Worm (Caenorhabditis elegans) whole organism, L1 larva: ENCODE data around the gene tftc-3.

ENCODE experiments used
- C04F5.9 ChIP-seq: sonication (generic microtip); optimal IDR thresholded peaks from 2 replicates; lab custom pipeline; 2016; ENCODE audit warnings: missing genetic modification characterization, missing compliant biosample characterization
- C16A3.4 ChIP-seq: fragments of 150-350 bp; optimal IDR thresholded peaks from 2 replicates; lab custom pipeline; 2014; ENCODE audit warnings: missing biosample characterization, missing genetic modification characterization
- C34B4.2 ChIP-seq: sonication (generic microtip); optimal IDR thresholded peaks from 2 replicates; lab custom pipeline; 2017; ENCODE audit warnings: mild to moderate bottlenecking, missing genetic modification characterization, missing compliant biosample characterization
- F16B12.6 ChIP-seq: fragments of 150-350 bp; optimal IDR thresholded peaks from 2 replicates; lab custom pipeline; 2014; ENCODE audit warnings: missing biosample characterization, missing genetic modification characterization
- Y116A8C.19 ChIP-seq: sonication (generic microtip); optimal IDR thresholded peaks from 2 replicates; lab custom pipeline; 2016; ENCODE audit warnings: missing compliant biosample characterization, missing genetic modification characterization, borderline replicate concordance
- aly-2 ChIP-seq: fragments of 150-350 bp; optimal IDR thresholded peaks from 2 replicates; lab custom pipeline; 2014; ENCODE audit warnings: missing biosample characterization, missing genetic modification characterization
- ama-1 ChIP-seq: fragments of 150-350 bp; optimal IDR thresholded peaks from 2 replicates; lab custom pipeline; 2014
- blmp-1 ChIP-seq: fragments of 150-350 bp; optimal IDR thresholded peaks from 2 replicates; lab custom pipeline; 2014; ENCODE audit warnings: missing biosample characterization, missing genetic modification characterization
- ceh-63 ChIP-seq: fragments of 200-800 bp; sonication (Bioruptor generic); optimal IDR thresholded peaks from 2 replicates; lab custom pipeline; 2018; ENCODE audit warnings: mild to moderate bottlenecking, missing genetic modification characterization, missing compliant biosample characterization
- ceh-90 ChIP-seq: sonication (generic microtip); optimal IDR thresholded peaks from 2 replicates; lab custom pipeline; 2016; ENCODE audit warnings: missing genetic modification characterization, missing compliant biosample characterization
- dsc-1 ChIP-seq: sonication (generic microtip); optimal IDR thresholded peaks from 2 replicates; lab custom pipeline; 2016; ENCODE audit warnings: mild to moderate bottlenecking, missing genetic modification characterization, missing compliant biosample characterization
- efl-1 ChIP-seq, 4 experiments: fragments of 150-350 bp; optimal IDR thresholded peaks in 3 of 4; peaks in 1 of 4; 1 replicate in 1 of 4; 2 replicates in 3 of 4; lab custom pipeline; 2014; ENCODE audit warnings: missing biosample characterization in 2 of 4, missing genetic modification characterization in 2 of 4, missing genetic modification reagents in 2 of 4
- efl-3 ChIP-seq: fragments of 200-800 bp; sonication (Bioruptor generic); optimal IDR thresholded peaks from 2 replicates; lab custom pipeline; 2018; ENCODE audit warnings: mild to moderate bottlenecking, missing genetic modification characterization, missing compliant biosample characterization
- egl-13 ChIP-seq: sonication (generic microtip); optimal IDR thresholded peaks from 2 replicates; lab custom pipeline; 2016; ENCODE audit warnings: missing genotype, missing genetic modification reagents, missing genetic modification characterization, missing compliant biosample characterization
- elt-3 ChIP-seq, 6 experiments: fragments of 150-350 bp in 1 of 6; sonication (generic microtip); optimal IDR thresholded peaks; 2 replicates each; lab custom pipeline; 2017 to 2018; ENCODE audit warnings: missing biosample characterization in 6 of 6, missing genetic modification characterization in 6 of 6, inconsistent platforms in 1 of 6
- ets-5 ChIP-seq: fragments of 200-800 bp; sonication (Bioruptor generic); IDR thresholded peaks from 2 replicates; pipeline ENCODE4 v1.3.6; 2022; ENCODE audit warnings: missing genetic modification characterization, missing compliant biosample characterization
- fkh-4 ChIP-seq: sonication (generic microtip); optimal IDR thresholded peaks from 2 replicates; lab custom pipeline; 2016; ENCODE audit warnings: missing compliant biosample characterization, missing genetic modification characterization, borderline replicate concordance
- fos-1 ChIP-seq: fragments of 150-350 bp; optimal IDR thresholded peaks from 2 replicates; lab custom pipeline; 2014; ENCODE audit warnings: missing biosample characterization, missing genetic modification characterization
- grh-1 ChIP-seq: fragments of 200-800 bp; sonication (Bioruptor generic); IDR thresholded peaks from 2 replicates; pipeline ENCODE4 v1.3.6; 2022; ENCODE audit warnings: missing genetic modification reagents, missing genetic modification characterization, missing compliant biosample characterization
- hlh-4 ChIP-seq: sonication (generic microtip); optimal IDR thresholded peaks from 2 replicates; lab custom pipeline; 2016; ENCODE audit warnings: mild to moderate bottlenecking, missing genetic modification characterization, missing compliant biosample characterization
- hpl-2 ChIP-seq: fragments of 150-350 bp; optimal IDR thresholded peaks from 2 replicates; lab custom pipeline; 2014; ENCODE audit warnings: missing biosample characterization, missing genetic modification reagents, missing genetic modification characterization
- jun-1 ChIP-seq: fragments of 150-350 bp; optimal IDR thresholded peaks from 2 replicates; lab custom pipeline; 2014; ENCODE audit warnings: missing biosample characterization, missing genetic modification reagents, missing genetic modification characterization
- lin-14 ChIP-seq: fragments of 200-800 bp; sonication (Bioruptor generic); optimal IDR thresholded peaks from 2 replicates; lab custom pipeline; 2018; ENCODE audit warnings: mild to moderate bottlenecking, missing genetic modification characterization, moderate library complexity, missing compliant biosample characterization
- lin-15B ChIP-seq: fragments of 150-350 bp; sonication (generic microtip); optimal IDR thresholded peaks from 3 replicates; lab custom pipeline; 2014; ENCODE audit warnings: missing biosample characterization, missing genetic modification characterization
- lin-39 ChIP-seq: fragments of 150-350 bp; optimal IDR thresholded peaks from 2 replicates; lab custom pipeline; 2014; ENCODE audit warnings: missing biosample characterization, missing genetic modification reagents, missing genetic modification characterization
- lir-3 ChIP-seq: sonication (generic microtip); optimal IDR thresholded peaks from 2 replicates; lab custom pipeline; 2016; ENCODE audit warnings: mild to moderate bottlenecking, missing genetic modification characterization, moderate library complexity, missing compliant biosample characterization; ENCODE audit not compliant: poor library complexity
- mab-9 ChIP-seq: fragments of 200-800 bp; sonication (Bioruptor generic); IDR thresholded peaks from 2 replicates; pipeline ENCODE4 v1.3.6; 2022; ENCODE audit warnings: missing genetic modification reagents, missing genetic modification characterization, missing compliant biosample characterization
- mdl-1 ChIP-seq, 2 experiments: fragments of 150-350 bp; optimal IDR thresholded peaks; 2 replicates each; lab custom pipeline; 2014 to 2017; ENCODE audit warnings: missing biosample characterization in 2 of 2, missing genetic modification characterization in 2 of 2, inconsistent platforms in 1 of 2
- nhr-11 ChIP-seq: fragments of 150-350 bp; optimal IDR thresholded peaks from 2 replicates; lab custom pipeline; 2014; ENCODE audit warnings: missing biosample characterization, missing genetic modification characterization
- nhr-19 ChIP-seq: fragments of 200-800 bp; sonication (Bioruptor generic); conservative IDR thresholded peaks from 2 replicates; pipeline ENCODE4 v1.3.6; 2022; ENCODE audit warnings: missing genetic modification characterization, missing compliant biosample characterization
- nhr-237 ChIP-seq: fragments of 150-350 bp; optimal IDR thresholded peaks from 2 replicates; lab custom pipeline; 2014; ENCODE audit warnings: missing biosample characterization, missing genetic modification characterization
- nhr-28 ChIP-seq: fragments of 150-350 bp; optimal IDR thresholded peaks from 2 replicates; lab custom pipeline; 2014; ENCODE audit warnings: missing biosample characterization, missing genetic modification characterization
- nhr-71 ChIP-seq: sonication (generic microtip); optimal IDR thresholded peaks from 2 replicates; lab custom pipeline; 2016; ENCODE audit warnings: mild to moderate bottlenecking, missing genetic modification characterization, moderate library complexity, missing compliant biosample characterization
- nhr-76 ChIP-seq: sonication (generic microtip); optimal IDR thresholded peaks from 2 replicates; lab custom pipeline; 2017; ENCODE audit warnings: missing biosample characterization, missing genetic modification characterization
- nhr-77 ChIP-seq: fragments of 150-350 bp; optimal IDR thresholded peaks from 2 replicates; lab custom pipeline; 2014; ENCODE audit warnings: missing biosample characterization, missing genetic modification characterization
- nhr-84 ChIP-seq: sonication (generic microtip); optimal IDR thresholded peaks from 2 replicates; lab custom pipeline; 2017; ENCODE audit warnings: missing biosample characterization, missing genetic modification characterization
- nhr-85 ChIP-seq: sonication (generic microtip); peaks from one replicate; lab custom pipeline; 2016; ENCODE audit warnings: missing genetic modification characterization, inconsistent platforms, missing compliant biosample characterization
- nhr-90 ChIP-seq: sonication (generic microtip); optimal IDR thresholded peaks from 2 replicates; lab custom pipeline; 2016; ENCODE audit warnings: mild to moderate bottlenecking, missing genetic modification characterization, missing compliant biosample characterization; ENCODE audit not compliant: poor library complexity
- pag-3 ChIP-seq: sonication (generic microtip); optimal IDR thresholded peaks from 2 replicates; lab custom pipeline; 2017; ENCODE audit warnings: missing genetic modification characterization, mild to moderate bottlenecking, missing compliant biosample characterization, antibody characterized with exemption, borderline replicate concordance; ENCODE audit not compliant: insufficient read depth
- pax-3 ChIP-seq: fragments of 200-800 bp; sonication (Bioruptor generic); optimal IDR thresholded peaks from 2 replicates; lab custom pipeline; 2018; ENCODE audit warnings: mild to moderate bottlenecking, missing genetic modification characterization, moderate library complexity, missing compliant biosample characterization
- snpc-4 ChIP-seq: fragments of 150-350 bp; optimal IDR thresholded peaks from 2 replicates; lab custom pipeline; 2014; ENCODE audit warnings: missing biosample characterization, missing genetic modification characterization
- snu-23 ChIP-seq: sonication (generic microtip); optimal IDR thresholded peaks from 2 replicates; lab custom pipeline; 2016; ENCODE audit warnings: missing genetic modification characterization, missing compliant biosample characterization
- sptf-1 ChIP-seq: fragments of 150-350 bp; optimal IDR thresholded peaks from 2 replicates; lab custom pipeline; 2014; ENCODE audit warnings: missing biosample characterization, missing genetic modification characterization
- sup-37 ChIP-seq: fragments of 200-800 bp; sonication (Bioruptor generic); optimal IDR thresholded peaks from 2 replicates; lab custom pipeline; 2018; ENCODE audit warnings: mild to moderate bottlenecking, missing genetic modification characterization, missing compliant biosample characterization
- swsn-7 ChIP-seq: sonication (generic microtip); optimal IDR thresholded peaks from 2 replicates; lab custom pipeline; 2016; ENCODE audit warnings: missing genetic modification characterization, missing compliant biosample characterization
- tbx-2 ChIP-seq: sonication (generic microtip); optimal IDR thresholded peaks from 2 replicates; lab custom pipeline; 2016; ENCODE audit warnings: missing genetic modification characterization, missing compliant biosample characterization
- unc-130 ChIP-seq: fragments of 150-350 bp; optimal IDR thresholded peaks from 2 replicates; lab custom pipeline; 2017; ENCODE audit warnings: missing biosample characterization, missing genetic modification characterization, inconsistent platforms
- unc-30 ChIP-seq: sonication (generic microtip); optimal IDR thresholded peaks from 2 replicates; lab custom pipeline; 2017; ENCODE audit warnings: missing biosample characterization, missing genetic modification characterization
- unc-86 ChIP-seq: sonication (generic microtip); optimal IDR thresholded peaks from 2 replicates; lab custom pipeline; 2016; ENCODE audit warnings: missing genetic modification characterization, missing compliant biosample characterization
- vab-15 ChIP-seq: sonication (generic microtip); optimal IDR thresholded peaks from 2 replicates; lab custom pipeline; 2017; ENCODE audit warnings: missing genotype, mild to moderate bottlenecking, missing genetic modification characterization, missing compliant biosample characterization
- zag-1 ChIP-seq: fragments of 150-350 bp; optimal IDR thresholded peaks from 2 replicates; lab custom pipeline; 2014; ENCODE audit warnings: missing biosample characterization, missing genetic modification characterization
- zip-4 ChIP-seq: fragments of 200-800 bp; sonication (Bioruptor generic); optimal IDR thresholded peaks from 2 replicates; lab custom pipeline; 2018; ENCODE audit warnings: mild to moderate bottlenecking, missing genetic modification characterization, moderate library complexity, missing compliant biosample characterization
- ztf-4 ChIP-seq: fragments of 150-350 bp; optimal IDR thresholded peaks from 2 replicates; lab custom pipeline; 2014; ENCODE audit warnings: missing biosample characterization, missing genetic modification characterization

The tftc-3 gene

ce11 chrV:10246443-10246885, 36.3 kb upstream of the tftc-3 start:
- TF ChIP-seq blmp-1 (tag; lab: Kevin White, UChicago) (no peak), snu-23 (GFP tag; lab: Kevin White, UChicago) (peak; percentile 51), efl-3 (GFP tag; lab: Kevin White, UChicago) (no peak), ama-1 (lab: Kevin White, UChicago) (no peak), egl-13 (tag; lab: Kevin White, UChicago) (no peak), tbx-2 (tag; lab: Kevin White, UChicago) (no peak), sptf-1 (tag; lab: Kevin White, UChicago) (no peak), nhr-237 (tag; lab: Kevin White, UChicago) (no peak), nhr-76 (tag; lab: Kevin White, UChicago) (no peak), nhr-11 (tag; lab: Kevin White, UChicago) (peak; percentile 31), unc-86 (tag; lab: Kevin White, UChicago) (peak; percentile 69), lin-39 (no peak), pag-3 (tag; lab: Kevin White, UChicago) (no peak), zag-1 (tag; lab: Kevin White, UChicago) (no peak), ceh-90 (tag; lab: Kevin White, UChicago) (peak; percentile 31), unc-130 (tag; lab: Kevin White, UChicago) (peak; percentile 59), hpl-2 (no peak), nhr-84 (tag; lab: Kevin White, UChicago) (no peak), nhr-90 (tag; lab: Kevin White, UChicago) (no peak), Y116A8C.19 (tag; lab: Kevin White, UChicago) (no peak), nhr-19 (GFP tag; lab: Robert Waterston, UW) (peak; percentile 37), lir-3 (tag; lab: Kevin White, UChicago) (peak; percentile 21), F16B12.6 (tag; lab: Kevin White, UChicago) (no peak), swsn-7 (tag; lab: Kevin White, UChicago) (peak; percentile 42), grh-1 (GFP tag; lab: Robert Waterston, UW) (no peak), nhr-71 (tag; lab: Kevin White, UChicago) (peak; percentile 84), ceh-63 (GFP tag; lab: Kevin White, UChicago) (no peak), efl-1 (optimal IDR thresholded peaks at IDR 0.05; lab: Kevin White, UChicago) (peak; percentile 35 to 53), efl-1 (GFP tag; optimal IDR thresholded peaks at IDR 0.05 in 1 of 2; lab: Kevin White, UChicago) (peak; percentile 42 to 79), nhr-85 (tag; lab: Kevin White, UChicago) (peak; percentile 67), dsc-1 (tag; lab: Kevin White, UChicago) (peak; percentile 91), ztf-4 (tag; lab: Kevin White, UChicago) (peak; percentile 41), hlh-4 (no peak), nhr-28 (no peak), aly-2 (no peak), lin-14 (GFP tag; lab: Kevin White, UChicago) (peak; percentile 94), pax-3 (peak; percentile 75), nhr-77 (no peak), fkh-4 (tag; lab: Kevin White, UChicago) (peak; percentile 55), jun-1 (no peak), C04F5.9 (tag; lab: Kevin White, UChicago) (no peak), vab-15 (no peak), zip-4 (no peak), ets-5 (GFP tag; lab: Robert Waterston, UW) (no peak), C34B4.2 (tag; lab: Kevin White, UChicago) (no peak), mdl-1 (tag; optimal IDR thresholded peaks at IDR 0.05; lab: Kevin White, UChicago) (peak in 1 of 2 experiments; percentile 89), elt-3 (tag; optimal IDR thresholded peaks at IDR 0.05; lab: Kevin White, UChicago) (no peak), sup-37 (GFP tag; lab: Kevin White, UChicago) (no peak), snpc-4 (tag; lab: Kevin White, UChicago) (no peak), fos-1 (tag; lab: Kevin White, UChicago) (peak; percentile 56), mab-9 (GFP tag; lab: Robert Waterston, UW) (0 out of 2 replicates have a peak, but pooled peaks have one; percentile 51), lin-15B (no peak), C16A3.4 (tag; lab: Kevin White, UChicago) (peak; percentile 56), unc-30 (tag; lab: Kevin White, UChicago) (no peak)
